Worm (Caenorhabditis elegans): ENCODE results near the gene srbc-66.

The srbc-66 gene

DNA sequence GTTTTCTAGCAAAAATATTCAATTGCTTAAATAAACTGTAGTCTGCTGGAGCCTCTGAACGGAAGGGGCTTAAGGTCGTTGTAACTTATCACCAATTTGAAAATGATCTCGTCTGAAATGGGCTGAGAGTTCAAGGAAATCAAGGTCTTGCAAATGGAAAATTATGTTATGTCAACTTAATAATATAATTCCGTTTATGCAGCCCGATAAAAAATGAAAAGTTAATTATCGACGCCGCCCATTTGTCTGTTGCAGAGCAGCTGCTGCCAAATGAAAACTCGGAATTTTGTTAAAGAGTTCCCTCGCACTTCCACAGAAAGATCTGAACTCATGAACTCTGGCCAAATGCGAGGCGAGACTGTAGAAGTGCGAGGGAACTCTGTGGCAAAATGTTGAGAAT is 10.6 kb downstream of the srbc-66 start, which contains the start of gene srbc-67:
srbc-67 (minus strand) TSS at position 101 of the 400 bp plus-strand sequence.
- TF ChIP-seq aha-1 (tag) (peak; percentile 29), nhr-10 (tag; optimal IDR thresholded peaks at IDR 0.05) (no peak)

DNA sequence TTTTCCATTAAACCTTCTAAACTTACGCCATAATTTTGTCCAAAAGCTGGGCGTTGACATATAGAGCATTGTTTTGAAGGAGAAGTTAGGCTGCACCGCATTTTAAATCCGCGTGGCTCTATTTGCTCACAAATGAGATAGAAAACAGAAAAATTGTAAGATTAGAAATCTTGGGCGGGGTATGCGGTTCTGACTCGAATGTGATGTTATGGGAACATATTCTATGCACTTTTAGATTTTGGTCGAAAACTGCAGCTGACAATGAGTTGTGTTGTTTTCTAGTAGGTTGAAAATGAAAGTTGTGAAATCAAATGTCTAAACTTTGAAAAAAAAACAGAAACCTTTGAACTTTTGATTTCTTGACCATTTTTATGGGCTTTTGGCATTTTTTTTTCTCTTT is 12.8 kb downstream of the srbc-66 start, which contains the start of gene nhr-222:
nhr-222 (minus strand) TSS at position 101 of the 400 bp plus-strand sequence.
- TF ChIP-seq tra-1 (GFP tag; IDR thresholded peaks at IDR 0.05) (no peak), zfp-3 (GFP tag; conservative IDR thresholded peaks at IDR 0.05) (no peak), lin-38 (GFP tag; IDR thresholded peaks at IDR 0.05) (no peak), duxl-1 (tag; optimal IDR thresholded peaks at IDR 0.05; ENCODE audit: poor library complexity) (no peak), nhr-111 (GFP tag; optimal IDR thresholded peaks at IDR 0.05) (no peak), zag-1 (tag; optimal IDR thresholded peaks at IDR 0.05) (no peak), zip-2 (tag; optimal IDR thresholded peaks at IDR 0.05) (no peak), snpc-4 (tag; optimal IDR thresholded peaks at IDR 0.05) (no peak), fos-1 (tag; optimal IDR thresholded peaks at IDR 0.05) (no peak), T26A8.4 (GFP tag; IDR thresholded peaks at IDR 0.05) (no peak), gei-8 (GFP tag; optimal IDR thresholded peaks at IDR 0.05) (no peak), cey-2 (tag; optimal IDR thresholded peaks at IDR 0.05; ENCODE audit: borderline replicate concordance, insufficient read depth) (no peak), R02D3.7 (tag; optimal IDR thresholded peaks at IDR 0.05) (no peak)

DNA sequence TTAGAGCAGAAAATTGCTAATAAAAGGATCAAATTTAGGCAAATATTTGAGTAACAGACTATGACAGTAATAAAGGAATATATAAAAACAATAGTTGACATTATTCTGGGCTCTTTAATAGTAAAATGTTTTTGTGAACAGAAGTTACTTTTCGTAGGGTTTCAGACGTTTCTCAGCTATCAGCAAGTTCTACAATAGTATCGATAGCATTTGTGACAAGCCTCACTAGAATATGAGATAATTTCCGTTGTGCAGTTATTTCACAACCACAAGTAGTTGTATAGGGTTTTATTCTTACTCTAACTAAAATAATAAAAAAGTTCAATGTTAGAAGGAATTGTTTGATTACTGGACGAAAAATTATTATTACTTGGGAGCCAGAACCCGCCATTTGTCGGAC is 16.0 kb downstream of the srbc-66 start, which contains the start of gene srbc-68:
srbc-68 (minus strand) TSS at position 101 of the 400 bp plus-strand sequence.
- TF ChIP-seq lin-38 (GFP tag; IDR thresholded peaks at IDR 0.05) (no peak), skn-1 (tag; optimal IDR thresholded peaks at IDR 0.05) (no peak), hif-1 (tag; optimal IDR thresholded peaks at IDR 0.05) (no peak), tra-1 (GFP tag; IDR thresholded peaks at IDR 0.05) (no peak), nhr-25 (tag; optimal IDR thresholded peaks at IDR 0.05; ENCODE audit: borderline replicate concordance, insufficient read depth) (no peak), lir-3 (tag; optimal IDR thresholded peaks at IDR 0.05) (no peak), Y75B8A.6 (GFP tag; IDR thresholded peaks at IDR 0.05) (no peak), daf-8 (GFP tag; IDR thresholded peaks at IDR 0.05) (no peak), cey-2 (tag; optimal IDR thresholded peaks at IDR 0.05; ENCODE audit: borderline replicate concordance, insufficient read depth) (no peak), F26F4.8 (GFP tag; conservative IDR thresholded peaks at IDR 0.05) (no peak), D1046.2 (GFP tag; IDR thresholded peaks at IDR 0.05) (no peak)

DNA sequence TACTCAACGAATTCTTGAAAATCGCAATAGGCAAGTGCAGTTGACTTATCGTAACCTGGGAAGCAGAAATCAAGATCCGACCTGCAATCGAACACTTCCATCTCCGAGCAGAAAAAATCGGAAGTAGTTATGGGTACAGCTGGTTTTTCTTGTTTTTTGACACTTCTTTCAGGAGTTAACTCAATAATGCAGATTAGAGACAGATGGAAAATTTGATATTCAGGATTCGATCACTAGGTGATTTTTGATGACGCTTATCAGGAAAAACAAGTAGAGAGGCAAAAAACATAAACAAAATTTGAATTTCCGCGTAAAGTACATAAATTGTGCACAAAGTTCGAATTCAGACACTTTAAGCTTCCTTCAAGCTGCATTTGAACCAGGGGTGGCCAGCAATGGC is 18.3 kb downstream of the srbc-66 start, which contains the start of gene srw-130:
srw-130 (minus strand) TSS at position 101 of the 400 bp plus-strand sequence.
- TF ChIP-seq daf-16 (GFP tag; optimal IDR thresholded peaks at IDR 0.05): no peak
- TF ChIP-seq daf-16 (tag; optimal IDR thresholded peaks at IDR 0.05): no peak
- TF ChIP-seq nhr-41 (GFP tag; IDR thresholded peaks at IDR 0.05): no peak
- TF ChIP-seq ztf-11 (tag; optimal IDR thresholded peaks at IDR 0.05): no peak
- no peak for TF ChIP-seq saeg-2 (GFP tag; IDR thresholded peaks at IDR 0.05)
- TF ChIP-seq nhr-76 (tag; optimal IDR thresholded peaks at IDR 0.05): no peak
- TF ChIP-seq pqm-1 (tag; optimal IDR thresholded peaks at IDR 0.05): no peak
- no peak for TF ChIP-seq F44E2.7 (GFP tag; IDR thresholded peaks at IDR 0.05)
- TF ChIP-seq lir-3 (tag; optimal IDR thresholded peaks at IDR 0.05): no peak
- TF ChIP-seq dmd-6 (GFP tag; IDR thresholded peaks at IDR 0.05): no peak
- TF ChIP-seq php-3 (GFP tag; IDR thresholded peaks at IDR 0.05): no peak
- TF ChIP-seq nhr-42 (GFP tag; IDR thresholded peaks at IDR 0.05): no peak
- TF ChIP-seq skn-1 (tag; optimal IDR thresholded peaks at IDR 0.05): no peak
- no peak for TF ChIP-seq ceh-32 (tag; optimal IDR thresholded peaks at IDR 0.05; ENCODE audit: poor library complexity)
- no peak for TF ChIP-seq T20F7.1 (GFP tag; optimal IDR thresholded peaks at IDR 0.05)
